Fruit fly (Drosophila melanogaster) whole organism, embryonic: Measurements from ENCODE around the gene orb.
A peak's percentile ranks its signal among the peaks of the same experiment; 100 is the strongest.

Source experiments
- Antp ChIP-seq: fragments of 200-800 bp; sonication (Bioruptor generic); optimal IDR thresholded peaks from 3 replicates; lab custom pipeline; 2016; ENCODE audit warnings: missing biosample characterization, missing genetic modification characterization
- BEAF-32 ChIP-seq: fragments of 200-800 bp; sonication (Bioruptor generic); optimal IDR thresholded peaks from 3 replicates; lab custom pipeline; 2017; ENCODE audit warnings: missing biosample characterization, missing genetic modification characterization, mild to moderate bottlenecking, moderate library complexity, missing genetic modification reagents
- CG11085 ChIP-seq: fragments of 200-800 bp; sonication (Bioruptor generic); IDR thresholded peaks from 2 replicates; pipeline ENCODE4 v1.3.6; 2022; ENCODE audit warnings: missing biosample characterization, missing genetic modification characterization
- CG11398 ChIP-seq: fragments of 200-800 bp; sonication (Bioruptor generic); optimal IDR thresholded peaks from 2 replicates; lab custom pipeline; 2016; ENCODE audit warnings: missing biosample characterization, missing genetic modification characterization
- CG11504 ChIP-seq: fragments of 200-800 bp; sonication (Bioruptor generic); optimal IDR thresholded peaks from 3 replicates; lab custom pipeline; 2019; ENCODE audit warnings: missing biosample characterization, mild to moderate bottlenecking, missing genetic modification characterization, moderate library complexity
- CG12104 ChIP-seq: fragments of 200-800 bp; sonication (Bioruptor generic); optimal IDR thresholded peaks from 3 replicates; lab custom pipeline; 2016; ENCODE audit warnings: missing biosample characterization, missing genetic modification characterization
- CG12155 ChIP-seq: fragments of 200-800 bp; sonication (Bioruptor generic); optimal IDR thresholded peaks from 3 replicates; lab custom pipeline; 2016; ENCODE audit warnings: missing biosample characterization, missing genetic modification characterization
- CG12769 ChIP-seq: fragments of 200-800 bp; sonication (Bioruptor generic); optimal IDR thresholded peaks from 2 replicates; lab custom pipeline; 2019; ENCODE audit warnings: missing biosample characterization, mild to moderate bottlenecking, missing genetic modification characterization, moderate library complexity
- CG14441 ChIP-seq: fragments of 200-800 bp; sonication (Bioruptor generic); IDR thresholded peaks from 2 replicates; pipeline ENCODE4 v1.3.6; 2022; ENCODE audit warnings: missing biosample characterization, missing genetic modification characterization
- CG15073 ChIP-seq: fragments of 200-800 bp; sonication (Bioruptor generic); optimal IDR thresholded peaks from 2 replicates; lab custom pipeline; 2016; ENCODE audit warnings: missing biosample characterization, missing genetic modification characterization
- CG1647 ChIP-seq: fragments of 200-800 bp; sonication (Bioruptor generic); optimal IDR thresholded peaks from 3 replicates; lab custom pipeline; 2016; ENCODE audit warnings: missing biosample characterization, missing genetic modification characterization
- CG17385 ChIP-seq: fragments of 200-800 bp; sonication (Bioruptor generic); optimal IDR thresholded peaks from 3 replicates; lab custom pipeline; 2018; ENCODE audit warnings: missing biosample characterization, mild to moderate bottlenecking, missing genetic modification characterization
- CG17912 ChIP-seq: fragments of 200-800 bp; sonication (Bioruptor generic); optimal IDR thresholded peaks from 2 replicates; lab custom pipeline; 2018; ENCODE audit warnings: missing biosample characterization, mild to moderate bottlenecking, missing genetic modification characterization
- CG18262 ChIP-seq: fragments of 200-800 bp; optimal IDR thresholded peaks from 3 replicates; lab custom pipeline; 2019; ENCODE audit warnings: missing biosample characterization, mild to moderate bottlenecking, missing genetic modification characterization, moderate library complexity
- CG2120 ChIP-seq: fragments of 200-800 bp; sonication (Bioruptor generic); optimal IDR thresholded peaks from 3 replicates; lab custom pipeline; 2016; ENCODE audit warnings: missing biosample characterization, missing genetic modification characterization
- CG2678 ChIP-seq: fragments of 200-800 bp; sonication (Bioruptor generic); optimal IDR thresholded peaks from 3 replicates; lab custom pipeline; 2019; ENCODE audit warnings: missing biosample characterization, mild to moderate bottlenecking, missing genetic modification characterization, moderate library complexity
- CG30431 ChIP-seq: fragments of 200-800 bp; sonication (Bioruptor generic); optimal IDR thresholded peaks from 2 replicates; lab custom pipeline; 2017; ENCODE audit warnings: missing biosample characterization, missing genetic modification characterization
- CG6272 ChIP-seq: fragments of 200-800 bp; sonication (Bioruptor generic); IDR thresholded peaks from 2 replicates; pipeline ENCODE4 v1.3.6; 2022; ENCODE audit warnings: missing biosample characterization, missing genetic modification characterization
- CG6765 ChIP-seq: fragments of 200-800 bp; sonication (Bioruptor generic); optimal IDR thresholded peaks from 3 replicates; lab custom pipeline; 2017; ENCODE audit warnings: missing biosample characterization, mild to moderate bottlenecking, missing genetic modification characterization
- CG6791 ChIP-seq: fragments of 200-800 bp; sonication (Bioruptor generic); IDR thresholded peaks from 3 replicates; pipeline ENCODE4 v1.3.6; 2022; ENCODE audit warnings: missing biosample characterization, missing genetic modification characterization; ENCODE audit not compliant: partially characterized antibody
- CG6813 ChIP-seq: fragments of 200-800 bp; sonication (Bioruptor generic); optimal IDR thresholded peaks from 2 replicates; lab custom pipeline; 2017; ENCODE audit warnings: missing biosample characterization, missing genetic modification characterization, mild to moderate bottlenecking, moderate library complexity, missing genetic modification reagents
- CG7928 ChIP-seq: fragments of 200-800 bp; sonication (Bioruptor generic); optimal IDR thresholded peaks from 2 replicates; lab custom pipeline; 2017; ENCODE audit warnings: missing biosample characterization, mild to moderate bottlenecking, missing genetic modification characterization
- CG8359 ChIP-seq: fragments of 200-800 bp; sonication (Bioruptor generic); optimal IDR thresholded peaks from 2 replicates; lab custom pipeline; 2017; ENCODE audit warnings: missing biosample characterization, mild to moderate bottlenecking, missing genetic modification characterization, borderline replicate concordance
- CG8944 ChIP-seq: fragments of 200-800 bp; sonication (Bioruptor generic); optimal IDR thresholded peaks from 3 replicates; lab custom pipeline; 2016; ENCODE audit warnings: missing biosample characterization, missing genetic modification characterization
- CG9437 ChIP-seq: fragments of 200-800 bp; sonication (Bioruptor generic); optimal IDR thresholded peaks from 2 replicates; lab custom pipeline; 2018; ENCODE audit warnings: missing biosample characterization, mild to moderate bottlenecking, missing genetic modification characterization
- CG9817 ChIP-seq: fragments of 200-800 bp; sonication (Bioruptor generic); optimal IDR thresholded peaks from 2 replicates; lab custom pipeline; 2018; ENCODE audit warnings: missing biosample characterization, mild to moderate bottlenecking, missing genetic modification characterization, moderate library complexity
- CoRest ChIP-seq: fragments of 200-800 bp; sonication (Bioruptor generic); optimal IDR thresholded peaks from 3 replicates; lab custom pipeline; 2018; ENCODE audit warnings: missing biosample characterization, mild to moderate bottlenecking, missing genetic modification characterization, moderate library complexity
- D19A ChIP-seq: fragments of 200-800 bp; optimal IDR thresholded peaks from 3 replicates; lab custom pipeline; 2019; ENCODE audit warnings: missing biosample characterization, mild to moderate bottlenecking, missing genetic modification characterization, moderate library complexity
- Eip74EF ChIP-seq, 2 experiments: fragments of 200-800 bp in 1 of 2; fragments of >200 bp in 1 of 2; sonication (Bioruptor generic) in 1 of 2; optimal IDR thresholded peaks; 2 replicates each; lab custom pipeline; 2017 to 2019; ENCODE audit warnings: missing biosample characterization in 2 of 2, missing genetic modification characterization in 2 of 2, mild to moderate bottlenecking in 1 of 2, moderate library complexity in 1 of 2
- Fer2 ChIP-seq: fragments of 200-800 bp; sonication (Bioruptor generic); optimal IDR thresholded peaks from 2 replicates; lab custom pipeline; 2018; ENCODE audit warnings: missing biosample characterization, mild to moderate bottlenecking, missing genetic modification characterization, moderate library complexity
- Hr3 ChIP-seq: fragments of 200-800 bp; sonication (Bioruptor generic); optimal IDR thresholded peaks from 3 replicates; lab custom pipeline; 2016; ENCODE audit warnings: missing biosample characterization, missing genetic modification characterization
- Mad ChIP-seq: fragments of 200-800 bp; sonication (Bioruptor generic); optimal IDR thresholded peaks from 2 replicates; lab custom pipeline; 2016; ENCODE audit warnings: missing biosample characterization, missing genetic modification characterization
- Mes4 ChIP-seq: fragments of 200-800 bp; sonication (Bioruptor generic); optimal IDR thresholded peaks from 2 replicates; lab custom pipeline; 2016; ENCODE audit warnings: missing biosample characterization, missing genetic modification characterization
- NK7.1 ChIP-seq: fragments of 200-800 bp; sonication (Bioruptor generic); optimal IDR thresholded peaks from 3 replicates; lab custom pipeline; 2016; ENCODE audit warnings: missing biosample characterization, missing genetic modification characterization
- Side ChIP-seq: fragments of 200-800 bp; sonication (Bioruptor generic); optimal IDR thresholded peaks from 2 replicates; lab custom pipeline; 2016; ENCODE audit warnings: missing biosample characterization, missing genetic modification characterization
- Sry-β ChIP-seq: fragments of 200-800 bp; sonication (Bioruptor generic); optimal IDR thresholded peaks from 2 replicates; lab custom pipeline; 2018; ENCODE audit warnings: missing biosample characterization, mild to moderate bottlenecking, missing genetic modification characterization, moderate library complexity
- Trl ChIP-seq, 3 experiments: fragments of >200 bp in 2 of 3; fragments of 200-800 bp in 1 of 3; sonication (Bioruptor generic) in 1 of 3; optimal IDR thresholded peaks; 2 replicates in 1 of 3; 3 replicates in 2 of 3; lab custom pipeline; 2016 to 2017; ENCODE audit warnings: missing biosample characterization in 1 of 3, missing genetic modification characterization in 1 of 3
- ab ChIP-seq: fragments of 200-800 bp; sonication (Bioruptor generic); optimal IDR thresholded peaks from 2 replicates; lab custom pipeline; 2016; ENCODE audit warnings: missing biosample characterization, missing genetic modification characterization
- ash1 ChIP-seq: fragments of 200-800 bp; sonication (Bioruptor generic); optimal IDR thresholded peaks from 2 replicates; lab custom pipeline; 2018; ENCODE audit warnings: missing biosample characterization, mild to moderate bottlenecking, missing genetic modification characterization
- az2 ChIP-seq: fragments of 200-800 bp; sonication (Bioruptor generic); optimal IDR thresholded peaks from 3 replicates; lab custom pipeline; 2016; ENCODE audit warnings: missing biosample characterization, missing genetic modification characterization
- bbx ChIP-seq: fragments of 200-800 bp; sonication (Bioruptor generic); IDR thresholded peaks from 2 replicates; pipeline ENCODE4 v1.3.6; 2022; ENCODE audit warnings: missing biosample characterization, missing genetic modification characterization; ENCODE audit not compliant: partially characterized antibody
- chn ChIP-seq: fragments of 200-800 bp; sonication (Bioruptor generic); optimal IDR thresholded peaks from 2 replicates; lab custom pipeline; 2016; ENCODE audit warnings: missing biosample characterization, missing genetic modification characterization
- dmrt99B ChIP-seq: fragments of 200-800 bp; sonication (Bioruptor generic); optimal IDR thresholded peaks from 2 replicates; lab custom pipeline; 2018; ENCODE audit warnings: missing biosample characterization, mild to moderate bottlenecking, missing genetic modification characterization, moderate library complexity
- luna ChIP-seq: fragments of 200-800 bp; sonication (Bioruptor generic); optimal IDR thresholded peaks from 2 replicates; lab custom pipeline; 2016; ENCODE audit warnings: missing biosample characterization, missing genetic modification characterization
- mld ChIP-seq: fragments of 200-800 bp; sonication (Bioruptor generic); IDR thresholded peaks from 3 replicates; pipeline ENCODE4 v1.3.6; 2022; ENCODE audit warnings: missing biosample characterization, missing genetic modification characterization; ENCODE audit not compliant: partially characterized antibody
- peb ChIP-seq: fragments of 200-800 bp; sonication (Bioruptor generic); IDR thresholded peaks from 2 replicates; pipeline ENCODE4 v1.3.6; 2022; ENCODE audit warnings: missing biosample characterization, missing genetic modification characterization
- pzg ChIP-seq: fragments of 200-800 bp; sonication (Bioruptor generic); optimal IDR thresholded peaks from 3 replicates; lab custom pipeline; 2018; ENCODE audit warnings: missing biosample characterization, mild to moderate bottlenecking, missing genetic modification characterization, moderate library complexity
- rib ChIP-seq: fragments of 200-800 bp; sonication (Bioruptor generic); IDR thresholded peaks from 2 replicates; pipeline ENCODE4 v1.3.6; 2022; ENCODE audit warnings: missing biosample characterization, missing genetic modification characterization
- sqz ChIP-seq: fragments of 200-800 bp; sonication (Bioruptor generic); optimal IDR thresholded peaks from 3 replicates; lab custom pipeline; 2018; ENCODE audit warnings: missing biosample characterization, mild to moderate bottlenecking, missing genetic modification characterization
- unc-4 ChIP-seq: fragments of 200-800 bp; sonication (Bioruptor generic); IDR thresholded peaks from 2 replicates; pipeline ENCODE4 v1.3.6; 2022; ENCODE audit warnings: missing biosample characterization, missing genetic modification characterization; ENCODE audit not compliant: partially characterized antibody
- wdn ChIP-seq: fragments of 200-800 bp; sonication (Bioruptor generic); IDR thresholded peaks from 2 replicates; pipeline ENCODE4 v1.3.6; 2022; ENCODE audit warnings: missing biosample characterization, missing genetic modification characterization

orb gene

dm6 chr3R:23315630-23316029 is 35.0 kb upstream of the orb start (continued):
- TF ChIP-seq CG12769 (tag; lab: Kevin White, UChicago) (no peak), peb (GFP tag; lab: Robert Waterston, UW) (no peak), bbx (no peak), CG6791 (GFP tag; lab: Robert Waterston, UW) (no peak), Antp (GFP tag; lab: Kevin White, UChicago) (no peak), mld (no peak), unc-4 (GFP tag; lab: Robert Waterston, UW) (no peak), CG17912 (GFP tag; lab: Kevin White, UChicago) (no peak), luna (GFP tag; lab: Kevin White, UChicago) (no peak), ash1 (GFP tag; lab: Kevin White, UChicago) (no peak), Side (GFP tag; lab: Kevin White, UChicago) (no peak), chn (GFP tag; lab: Kevin White, UChicago) (peak; percentile 4), CG30431 (GFP tag; lab: Kevin White, UChicago) (no peak), Trl (optimal IDR thresholded peaks at IDR 0.05; lab: Kevin White, UChicago) (no peak), Trl (GFP tag; optimal IDR thresholded peaks at IDR 0.05; lab: Kevin White, UChicago) (peak; percentile 31), CG9817 (no peak), CG11085 (GFP tag; lab: Robert Waterston, UW) (no peak), CG6813 (GFP tag; lab: Kevin White, UChicago) (no peak), CG9437 (GFP tag; lab: Kevin White, UChicago) (peak; percentile 45), ab (GFP tag; lab: Kevin White, UChicago) (no peak), BEAF-32 (GFP tag; lab: Kevin White, UChicago) (no peak), CG11504 (tag; lab: Kevin White, UChicago) (peak; percentile 29), CoRest (peak; percentile 16), CG2678 (tag; lab: Kevin White, UChicago) (peak; percentile 42), CG2120 (GFP tag; lab: Kevin White, UChicago) (no peak), CG17385 (GFP tag; lab: Kevin White, UChicago) (no peak), Fer2 (tag; lab: Kevin White, UChicago) (no peak), rib (GFP tag; lab: Robert Waterston, UW) (no peak), CG1647 (no peak), CG14441 (GFP tag; lab: Robert Waterston, UW) (no peak), wdn (GFP tag; lab: Robert Waterston, UW) (no peak), pzg (GFP tag; lab: Kevin White, UChicago) (no peak), dmrt99B (tag; lab: Kevin White, UChicago) (no peak), Mad (no peak), CG12155 (no peak), Mes4 (GFP tag; lab: Kevin White, UChicago) (no peak), CG6765 (GFP tag; lab: Kevin White, UChicago) (no peak), Eip74EF (GFP tag; optimal IDR thresholded peaks at IDR 0.05; lab: Kevin White, UChicago) (no peak), D19A (tag; lab: Kevin White, UChicago) (no peak), CG15073 (GFP tag; lab: Kevin White, UChicago) (no peak), CG8359 (GFP tag; lab: Kevin White, UChicago) (peak; percentile 3), sqz (GFP tag; lab: Kevin White, UChicago) (no peak), CG7928 (no peak), CG6272 (GFP tag; lab: Robert Waterston, UW) (no peak), Sry-β (GFP tag; lab: Kevin White, UChicago) (no peak), CG11398 (GFP tag; lab: Kevin White, UChicago) (no peak), CG12104 (GFP tag; lab: Kevin White, UChicago) (no peak), Hr3 (GFP tag; lab: Kevin White, UChicago) (peak; percentile 1), CG8944 (no peak), az2 (GFP tag; lab: Kevin White, UChicago) (no peak), CG18262 (peak; percentile 21), NK7.1 (GFP tag; lab: Kevin White, UChicago) (no peak)
